Worm (Caenorhabditis elegans): ENCODE data around the gene exos-2.
A peak's percentile ranks its signal among the peaks of the same experiment; 100 is the strongest.

exos-2 gene

DNA sequence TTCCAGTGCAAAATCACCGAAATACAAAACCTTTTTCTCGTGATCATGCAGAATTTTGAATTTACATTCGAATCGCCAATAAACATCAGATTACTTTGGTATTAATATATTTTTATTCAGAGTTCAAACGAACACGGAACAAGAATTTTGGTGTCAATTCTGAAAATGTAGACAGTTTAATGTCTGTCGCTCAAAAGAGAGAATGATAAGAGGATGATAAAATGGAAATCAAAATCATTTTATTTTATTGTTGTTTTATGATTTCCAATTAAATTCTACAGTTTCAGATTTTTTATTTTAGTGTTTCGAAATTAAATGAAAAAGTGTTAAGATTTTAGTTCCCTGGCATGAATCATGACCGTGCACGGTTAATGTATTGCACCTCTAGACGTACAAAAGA is 17.1 kb downstream of the exos-2 start:
- TF ChIP-seq ces-1 (GFP tag; optimal IDR thresholded peaks at IDR 0.05) = no peak
- no peak for TF ChIP-seq bed-3 (GFP tag; optimal IDR thresholded peaks at IDR 0.05)
- TF ChIP-seq ham-2 (GFP tag; optimal IDR thresholded peaks at IDR 0.05) = no peak
- no peak for TF ChIP-seq elt-1 (tag; optimal IDR thresholded peaks at IDR 0.05; ENCODE audit: borderline replicate concordance, insufficient read depth)
- TF ChIP-seq unc-62 (GFP tag; optimal IDR thresholded peaks at IDR 0.05) = no peak
- no peak for TF ChIP-seq snpc-4 (tag; optimal IDR thresholded peaks at IDR 0.05)
- TF ChIP-seq pha-4 (tag; optimal IDR thresholded peaks at IDR 0.05) = no peak
- TF ChIP-seq nhr-28 (tag; optimal IDR thresholded peaks at IDR 0.05) = no peak

- TF ChIP-seq ceh-39 (tag; optimal IDR thresholded peaks at IDR 0.05) = no peak
- no peak for TF ChIP-seq tbx-8 (GFP tag; optimal IDR thresholded peaks at IDR 0.05)
- no peak for TF ChIP-seq mab-5 (tag; optimal IDR thresholded peaks at IDR 0.05)
- no peak for TF ChIP-seq nhr-76 (tag; optimal IDR thresholded peaks at IDR 0.05)
- TF ChIP-seq elt-3 (tag; optimal IDR thresholded peaks at IDR 0.05) = no peak
- TF ChIP-seq ham-2 (GFP tag; optimal IDR thresholded peaks at IDR 0.05) = no peak
- TF ChIP-seq zip-8 (tag; optimal IDR thresholded peaks at IDR 0.05) = no peak
- TF ChIP-seq lin-13 (tag; optimal IDR thresholded peaks at IDR 0.05) = no peak
- TF ChIP-seq drap-1 (GFP tag; optimal IDR thresholded peaks at IDR 0.05) = no peak
- no peak for TF ChIP-seq sem-2 (GFP tag; optimal IDR thresholded peaks at IDR 0.05)
- no peak for TF ChIP-seq mep-1 (tag; optimal IDR thresholded peaks at IDR 0.05)
These were observed 18.1 kb downstream of the exos-2 start for ce11 chrIV:6433424-6433823.

DNA sequence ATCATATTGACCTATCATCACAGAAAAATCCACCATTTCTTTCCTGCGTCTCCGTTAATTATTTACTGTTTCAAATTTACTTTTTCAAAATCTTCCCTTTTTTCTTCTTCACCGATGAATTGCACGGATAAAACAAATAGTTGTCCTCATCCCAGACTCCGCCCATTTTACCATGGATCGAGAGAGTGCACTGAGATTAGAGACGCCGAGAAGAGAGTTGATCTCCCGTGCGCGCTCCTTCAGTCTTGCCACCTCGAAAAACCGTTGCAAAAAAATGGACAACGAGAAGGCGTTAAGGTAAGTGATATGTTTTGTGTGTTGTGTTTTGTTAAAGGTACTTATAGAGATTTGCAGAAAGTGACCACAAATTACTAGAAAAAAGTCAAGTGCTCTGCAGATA is 22.8 kb downstream of the exos-2 start, which contains the start of gene dlc-5:
TSS of gene dlc-5 (plus strand) at position 154 of the 400 bp plus-strand sequence.
- no peak for TF ChIP-seq bed-3 (GFP tag; optimal IDR thresholded peaks at IDR 0.05)
- no peak for TF ChIP-seq pha-4 (tag; optimal IDR thresholded peaks at IDR 0.05)
- TF ChIP-seq blmp-1 (tag; optimal IDR thresholded peaks at IDR 0.05) = no peak
- TF ChIP-seq nhr-76 (tag; optimal IDR thresholded peaks at IDR 0.05) = no peak
- no peak for TF ChIP-seq unc-120 (tag; optimal IDR thresholded peaks at IDR 0.05; ENCODE audit: poor library complexity, severe bottlenecking)
- no peak for TF ChIP-seq elt-3 (tag; optimal IDR thresholded peaks at IDR 0.05)
- no peak for TF ChIP-seq ztf-11 (tag; optimal IDR thresholded peaks at IDR 0.05)
- no peak for TF ChIP-seq snpc-4 (tag; optimal IDR thresholded peaks at IDR 0.05)

DNA sequence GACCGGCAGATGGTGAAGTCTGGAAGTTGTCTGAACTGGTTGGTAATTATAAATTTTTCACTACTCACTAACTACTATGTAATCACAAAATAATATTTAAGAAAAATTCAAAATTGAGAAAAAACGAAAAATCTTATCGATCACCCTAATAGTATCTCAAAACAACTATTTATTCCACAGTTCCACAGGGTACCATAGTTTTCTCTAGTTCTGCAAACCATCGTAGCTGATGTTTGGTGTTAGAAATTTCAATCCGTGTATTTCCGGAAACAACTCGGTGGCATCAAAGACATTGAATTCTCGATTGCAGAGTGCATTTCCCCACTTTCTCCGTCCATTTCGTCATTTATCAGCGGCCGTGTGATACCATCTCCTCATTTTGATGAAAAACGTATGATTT is 26.3 kb downstream of the exos-2 start, which contains the start of gene Y73B6BL.31:
TSS of gene Y73B6BL.31 (plus strand) at position 301 of the 400 bp plus-strand sequence.
- no peak for TF ChIP-seq ztf-11 (tag; optimal IDR thresholded peaks at IDR 0.05)
- TF ChIP-seq nhr-28 (tag; optimal IDR thresholded peaks at IDR 0.05) = no peak
- no peak for TF ChIP-seq pha-4 (tag; optimal IDR thresholded peaks at IDR 0.05)
- TF ChIP-seq nhr-12 (tag; optimal IDR thresholded peaks at IDR 0.05) = no peak
- TF ChIP-seq elt-1 (tag; optimal IDR thresholded peaks at IDR 0.05; ENCODE audit: borderline replicate concordance, insufficient read depth) = no peak

DNA sequence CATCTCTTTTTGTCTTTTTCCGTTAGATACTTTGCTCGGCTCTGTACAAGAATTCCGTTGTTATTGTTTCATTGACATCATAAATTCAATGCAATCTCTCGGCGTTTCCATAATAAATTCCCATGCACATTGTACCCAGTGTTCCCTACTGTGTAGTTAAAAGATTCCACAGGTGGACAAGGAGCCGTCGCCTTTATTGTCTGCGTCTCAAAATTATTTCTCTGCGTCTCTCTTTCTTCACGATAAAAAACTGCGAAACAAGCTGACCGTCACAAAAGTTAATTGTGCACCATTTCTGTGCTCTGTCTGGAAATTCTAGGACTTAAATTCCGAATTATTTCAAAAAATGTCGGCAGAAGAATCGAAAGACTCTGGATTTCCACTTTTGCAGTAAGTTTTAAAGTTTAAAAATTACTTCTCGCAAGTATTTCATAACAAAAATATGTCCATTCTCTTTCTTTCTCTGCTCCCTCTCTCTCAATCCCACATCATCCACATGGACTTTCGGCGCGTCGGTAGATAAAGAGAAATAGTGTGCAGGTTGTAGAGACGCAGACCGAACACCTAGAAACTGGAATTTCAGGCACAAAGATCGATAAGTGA is 26.8 kb downstream of the exos-2 start:
- TF ChIP-seq ztf-11 (tag; optimal IDR thresholded peaks at IDR 0.05) = no peak
- TF ChIP-seq ceh-83 (GFP tag; optimal IDR thresholded peaks at IDR 0.05) = peak; percentile 54

ce11 chrIV:6443018-6443417 is 27.7 kb downstream of the exos-2 start:
- no peak for TF ChIP-seq mab-5 (tag; optimal IDR thresholded peaks at IDR 0.05)
- no peak for TF ChIP-seq mls-2 (tag; optimal IDR thresholded peaks at IDR 0.05)
- no peak for TF ChIP-seq sptf-1 (tag; optimal IDR thresholded peaks at IDR 0.05)
- TF ChIP-seq pha-4 (tag; optimal IDR thresholded peaks at IDR 0.05) = no peak
- no peak for TF ChIP-seq bed-3 (GFP tag; optimal IDR thresholded peaks at IDR 0.05)
- no peak for TF ChIP-seq nhr-237 (tag; optimal IDR thresholded peaks at IDR 0.05)
- TF ChIP-seq nhr-2 (tag; optimal IDR thresholded peaks at IDR 0.05) = no peak
- TF ChIP-seq blmp-1 (tag; optimal IDR thresholded peaks at IDR 0.05) = no peak
- no peak for TF ChIP-seq nhr-28 (tag; optimal IDR thresholded peaks at IDR 0.05)
- TF ChIP-seq elt-3 (tag; optimal IDR thresholded peaks at IDR 0.05) = no peak
- no peak for TF ChIP-seq snpc-4 (tag; optimal IDR thresholded peaks at IDR 0.05)
- TF ChIP-seq tbx-8 (GFP tag; optimal IDR thresholded peaks at IDR 0.05) = no peak
- TF ChIP-seq zip-8 (tag; optimal IDR thresholded peaks at IDR 0.05) = no peak
- TF ChIP-seq M03D4.4 (tag; optimal IDR thresholded peaks at IDR 0.05) = no peak
- TF ChIP-seq unc-39 (tag; optimal IDR thresholded peaks at IDR 0.05) = no peak
- TF ChIP-seq lin-32 (GFP tag; optimal IDR thresholded peaks at IDR 0.05) = no peak
- no peak for TF ChIP-seq ceh-83 (GFP tag; optimal IDR thresholded peaks at IDR 0.05)
- no peak for TF ChIP-seq unc-120 (tag; optimal IDR thresholded peaks at IDR 0.05; ENCODE audit: poor library complexity, severe bottlenecking)
- no peak for TF ChIP-seq unc-62 (GFP tag; optimal IDR thresholded peaks at IDR 0.05)
- TF ChIP-seq ztf-11 (tag; optimal IDR thresholded peaks at IDR 0.05) = no peak
